Worm (Caenorhabditis elegans) whole organism, mixed stage, embryonic: ENCODE measurements around the gene nhr-246.

ENCODE experiments used
- M03D4.4 ChIP-seq: sonication (generic microtip); optimal IDR thresholded peaks from 2 replicates; lab custom pipeline; 2017; ENCODE audit warnings: mild to moderate bottlenecking, missing genetic modification characterization, missing compliant biosample characterization
- bed-3 ChIP-seq: fragments of 200-800 bp; sonication (Bioruptor generic); optimal IDR thresholded peaks from 3 replicates; lab custom pipeline; 2018; ENCODE audit warnings: mild to moderate bottlenecking, missing genetic modification characterization, moderate library complexity, missing compliant biosample characterization
- ceh-39 ChIP-seq: fragments of 150-350 bp; optimal IDR thresholded peaks from 2 replicates; lab custom pipeline; 2014; ENCODE audit warnings: missing biosample characterization, missing genetic modification characterization
- ceh-43 ChIP-seq: fragments of 200-800 bp; sonication (Bioruptor generic); optimal IDR thresholded peaks from 2 replicates; lab custom pipeline; 2018; ENCODE audit warnings: mild to moderate bottlenecking, missing genetic modification characterization, moderate library complexity, missing compliant biosample characterization
- ceh-83 ChIP-seq: fragments of 200-800 bp; sonication (Bioruptor generic); optimal IDR thresholded peaks from 2 replicates; lab custom pipeline; 2018; ENCODE audit warnings: mild to moderate bottlenecking, missing genetic modification characterization, missing compliant biosample characterization
- cnd-1 ChIP-seq: fragments of 200-800 bp; sonication (Bioruptor generic); optimal IDR thresholded peaks from 2 replicates; lab custom pipeline; 2018; ENCODE audit warnings: mild to moderate bottlenecking, missing genetic modification characterization, missing compliant biosample characterization
- drap-1 ChIP-seq: fragments of 200-800 bp; sonication (Bioruptor generic); optimal IDR thresholded peaks from 3 replicates; lab custom pipeline; 2018; ENCODE audit warnings: mild to moderate bottlenecking, missing genetic modification characterization, missing compliant biosample characterization
- elt-1 ChIP-seq: sonication (generic microtip); optimal IDR thresholded peaks from 2 replicates; lab custom pipeline; 2017; ENCODE audit warnings: missing genetic modification characterization, mild to moderate bottlenecking, missing compliant biosample characterization, antibody characterized with exemption, moderate library complexity, borderline replicate concordance; ENCODE audit not compliant: insufficient read depth
- elt-3 ChIP-seq: fragments of 150-350 bp; optimal IDR thresholded peaks from 2 replicates; lab custom pipeline; 2014; ENCODE audit warnings: missing biosample characterization, missing genetic modification characterization
- flh-1 ChIP-seq: fragments of 200-800 bp; sonication (Bioruptor generic); optimal IDR thresholded peaks from 2 replicates; lab custom pipeline; 2018; ENCODE audit warnings: mild to moderate bottlenecking, missing genetic modification characterization, moderate library complexity, missing compliant biosample characterization
- ham-2 ChIP-seq: fragments of 200-800 bp; sonication (Bioruptor generic); optimal IDR thresholded peaks from 2 replicates; lab custom pipeline; 2018; ENCODE audit warnings: mild to moderate bottlenecking, missing genetic modification characterization, missing compliant biosample characterization
- hlh-1 ChIP-seq: fragments of 150-350 bp; optimal IDR thresholded peaks from 2 replicates; lab custom pipeline; 2014; ENCODE audit warnings: missing biosample characterization, missing genetic modification reagents, missing genetic modification characterization
- lin-13 ChIP-seq: fragments of 150-350 bp; optimal IDR thresholded peaks from 2 replicates; lab custom pipeline; 2014; ENCODE audit warnings: missing biosample characterization, missing genetic modification characterization
- lin-32 ChIP-seq: fragments of 200-800 bp; sonication (Bioruptor generic); optimal IDR thresholded peaks from 2 replicates; lab custom pipeline; 2018; ENCODE audit warnings: mild to moderate bottlenecking, missing genetic modification characterization, missing compliant biosample characterization
- lsy-2 ChIP-seq: fragments of 150-350 bp; optimal IDR thresholded peaks from 2 replicates; lab custom pipeline; 2014; ENCODE audit warnings: missing biosample characterization, missing genetic modification characterization
- mab-5 ChIP-seq: fragments of 150-350 bp; optimal IDR thresholded peaks from 2 replicates; lab custom pipeline; 2014; ENCODE audit warnings: missing biosample characterization, missing genetic modification characterization
- mep-1 ChIP-seq: fragments of 150-350 bp; optimal IDR thresholded peaks from 2 replicates; lab custom pipeline; 2017; ENCODE audit warnings: missing biosample characterization, missing genetic modification reagents, missing genetic modification characterization, inconsistent platforms
- mls-2 ChIP-seq: sonication (generic microtip); optimal IDR thresholded peaks from 2 replicates; lab custom pipeline; 2016; ENCODE audit warnings: mild to moderate bottlenecking, missing genetic modification characterization, moderate library complexity, missing compliant biosample characterization
- nhr-12 ChIP-seq: fragments of 150-350 bp; optimal IDR thresholded peaks from 2 replicates; lab custom pipeline; 2014; ENCODE audit warnings: missing biosample characterization, missing genetic modification characterization
- nhr-28 ChIP-seq: fragments of 150-350 bp; optimal IDR thresholded peaks from 2 replicates; lab custom pipeline; 2014; ENCODE audit warnings: missing biosample characterization, missing genetic modification characterization
- nhr-76 ChIP-seq: sonication (generic microtip); optimal IDR thresholded peaks from 2 replicates; lab custom pipeline; 2017; ENCODE audit warnings: missing biosample characterization, missing genetic modification characterization
- pha-4 ChIP-seq: fragments of 150-350 bp; optimal IDR thresholded peaks from 2 replicates; lab custom pipeline; 2018; ENCODE audit warnings: missing biosample characterization, missing genetic modification reagents, missing genetic modification characterization
- sem-2 ChIP-seq: fragments of 200-800 bp; sonication (Bioruptor generic); optimal IDR thresholded peaks from 2 replicates; lab custom pipeline; 2018; ENCODE audit warnings: mild to moderate bottlenecking, missing genetic modification characterization, missing compliant biosample characterization
- sptf-1 ChIP-seq: sonication (generic microtip); optimal IDR thresholded peaks from 2 replicates; lab custom pipeline; 2017; ENCODE audit warnings: mild to moderate bottlenecking, missing genetic modification characterization, moderate library complexity, missing compliant biosample characterization
- unc-120 ChIP-seq: sonication (generic microtip); optimal IDR thresholded peaks from 2 replicates; lab custom pipeline; 2017; ENCODE audit warnings: missing genetic modification characterization, missing compliant biosample characterization; ENCODE audit not compliant: poor library complexity, severe bottlenecking
- unc-39 ChIP-seq: fragments of 150-350 bp; optimal IDR thresholded peaks from 2 replicates; lab custom pipeline; 2014; ENCODE audit warnings: missing biosample characterization, missing genetic modification characterization
- unc-62 ChIP-seq: fragments of 150-350 bp; optimal IDR thresholded peaks from 2 replicates; lab custom pipeline; 2014; ENCODE audit warnings: missing biosample characterization, missing genetic modification reagents, missing genetic modification characterization
- zip-8 ChIP-seq: fragments of 150-350 bp; optimal IDR thresholded peaks from 2 replicates; lab custom pipeline; 2014; ENCODE audit warnings: missing biosample characterization, missing genetic modification characterization
- ztf-11 ChIP-seq: fragments of 150-350 bp; optimal IDR thresholded peaks from 2 replicates; lab custom pipeline; 2014; ENCODE audit warnings: missing biosample characterization, missing genetic modification characterization

Gene nhr-246

ce11 chrV:15332851-15333250, 16.6 kb downstream of the nhr-246 start, which contains the start of gene srw-113:
Gene srw-113 (plus strand): TSS chrV:15333151.
- no peak for TF ChIP-seq pha-4 (tag; lab: Kevin White, UChicago)
- no peak for TF ChIP-seq sptf-1 (tag; lab: Kevin White, UChicago)

- no peak for TF ChIP-seq drap-1 (GFP tag; lab: Kevin White, UChicago)
- TF ChIP-seq ztf-11 (tag; lab: Kevin White, UChicago) = no peak
- TF ChIP-seq nhr-12 (tag; lab: Kevin White, UChicago) = no peak
- TF ChIP-seq, all 35 proteins: peak for 0
Measured at ce11 chrV:15337405-15337804, 21.1 kb downstream of the nhr-246 start, which contains the start of gene wrt-7. Gene wrt-7 (minus strand): TSS chrV:15337505.

ce11 chrV:15339363-15339762, 23.1 kb downstream of the nhr-246 start, which contains the start of gene clec-228:
Gene clec-228 (minus strand): TSS chrV:15339463.
- no peak for TF ChIP-seq cnd-1 (tag; lab: Kevin White, UChicago)
- TF ChIP-seq ztf-11 (tag; lab: Kevin White, UChicago) = no peak
- no peak for TF ChIP-seq nhr-28 (tag; lab: Kevin White, UChicago)
- no peak for TF ChIP-seq nhr-12 (tag; lab: Kevin White, UChicago)
- no peak for TF ChIP-seq lsy-2 (tag; lab: Kevin White, UChicago)
- TF ChIP-seq mab-5 (tag; lab: Kevin White, UChicago) = no peak
- no peak for TF ChIP-seq sptf-1 (tag; lab: Kevin White, UChicago)
- TF ChIP-seq unc-120 (tag; lab: Kevin White, UChicago) = no peak
- TF ChIP-seq elt-1 = no peak
- no peak for TF ChIP-seq ceh-43
- no peak for TF ChIP-seq ceh-39 (tag; lab: Kevin White, UChicago)
- no peak for TF ChIP-seq ham-2 (GFP tag; lab: Kevin White, UChicago)

- TF ChIP-seq sptf-1 (tag; lab: Kevin White, UChicago) = no peak
- TF ChIP-seq ztf-11 (tag; lab: Kevin White, UChicago) = no peak
- TF ChIP-seq ceh-43 = no peak
- no peak for TF ChIP-seq M03D4.4 (tag; lab: Kevin White, UChicago)
- no peak for TF ChIP-seq lin-32 (GFP tag; lab: Kevin White, UChicago)
- no peak for TF ChIP-seq elt-3 (tag; lab: Kevin White, UChicago)
- TF ChIP-seq lin-13 = no peak
- no peak for TF ChIP-seq hlh-1 (tag; lab: Kevin White, UChicago)
- TF ChIP-seq lsy-2 (tag; lab: Kevin White, UChicago) = no peak
- TF ChIP-seq unc-39 (tag; lab: Kevin White, UChicago) = no peak
Measured at ce11 chrV:15341404-15341803, 25.1 kb downstream of the nhr-246 start, which contains the start of gene clec-229. Gene clec-229 (minus strand): TSS chrV:15341504.

ce11 chrV:15344481-15344880, 28.2 kb downstream of the nhr-246 start, which contains the start of gene wrt-8:
Gene wrt-8 (minus strand): TSS chrV:15344581.
- no peak for TF ChIP-seq unc-120 (tag; lab: Kevin White, UChicago)
- no peak for TF ChIP-seq elt-1
- TF ChIP-seq sptf-1 (tag; lab: Kevin White, UChicago) = no peak
- no peak for TF ChIP-seq nhr-28 (tag; lab: Kevin White, UChicago)
- TF ChIP-seq mab-5 (tag; lab: Kevin White, UChicago) = no peak

ce11 chrV:15347292-15347691, 31.0 kb downstream of the nhr-246 start, which contains the start of gene C29F3.3:
Gene C29F3.3 (minus strand): TSS chrV:15347392.
- TF ChIP-seq sptf-1 (tag; lab: Kevin White, UChicago) = no peak
- no peak for TF ChIP-seq unc-120 (tag; lab: Kevin White, UChicago)
- no peak for TF ChIP-seq lin-32 (GFP tag; lab: Kevin White, UChicago)
- TF ChIP-seq elt-1 = no peak
- TF ChIP-seq elt-3 (tag; lab: Kevin White, UChicago) = no peak
- TF ChIP-seq cnd-1 (tag; lab: Kevin White, UChicago) = no peak
- TF ChIP-seq ceh-83 = no peak
- TF ChIP-seq mls-2 (tag; lab: Kevin White, UChicago) = no peak
- no peak for TF ChIP-seq hlh-1 (tag; lab: Kevin White, UChicago)
- no peak for TF ChIP-seq nhr-76 (tag; lab: Kevin White, UChicago)
- no peak for TF ChIP-seq ceh-39 (tag; lab: Kevin White, UChicago)
- no peak for TF ChIP-seq ham-2 (GFP tag; lab: Kevin White, UChicago)
- TF ChIP-seq pha-4 (tag; lab: Kevin White, UChicago) = no peak
- no peak for TF ChIP-seq unc-62

- no peak for TF ChIP-seq bed-3 (GFP tag; lab: Kevin White, UChicago)
- no peak for TF ChIP-seq hlh-1 (tag; lab: Kevin White, UChicago)
- TF ChIP-seq nhr-76 (tag; lab: Kevin White, UChicago) = no peak
- TF ChIP-seq zip-8 (tag; lab: Kevin White, UChicago) = no peak
- TF ChIP-seq mls-2 (tag; lab: Kevin White, UChicago) = no peak
- no peak for TF ChIP-seq mep-1 (tag; lab: Kevin White, UChicago)
- TF ChIP-seq flh-1 (GFP tag; lab: Kevin White, UChicago) = no peak
- no peak for TF ChIP-seq ham-2 (GFP tag; lab: Kevin White, UChicago)
- TF ChIP-seq M03D4.4 (tag; lab: Kevin White, UChicago) = no peak
- no peak for TF ChIP-seq lin-32 (GFP tag; lab: Kevin White, UChicago)
- no peak for TF ChIP-seq sem-2
- no peak for TF ChIP-seq ztf-11 (tag; lab: Kevin White, UChicago)
- TF ChIP-seq mab-5 (tag; lab: Kevin White, UChicago) = no peak
- TF ChIP-seq, all 35 proteins: peak for 0
Measured at ce11 chrV:15349044-15349443, 32.8 kb downstream of the nhr-246 start, which contains the start of gene clec-230. Gene clec-230 (minus strand): TSS chrV:15349144.
